Fruit fly (Drosophila melanogaster): Measurements from ENCODE around the gene CG7600.

CG7600 gene

dm6 chr3L:11239191-11239641 lies 28.6 kb downstream of the CG7600 start (continued):
- TF ChIP-seq CG42726 (GFP tag; IDR thresholded peaks at IDR 0.05; ENCODE audit: partially characterized antibody), result no peak
- TF ChIP-seq mirr (GFP tag; optimal IDR thresholded peaks at IDR 0.05), result peak; percentile 80
- no peak for TF ChIP-seq CG10147 (GFP tag; optimal IDR thresholded peaks at IDR 0.05)
- TF ChIP-seq sug (tag; optimal IDR thresholded peaks at IDR 0.05), result peak; percentile 70
- TF ChIP-seq CG4617 (GFP tag; optimal IDR thresholded peaks at IDR 0.05; ENCODE audit: borderline replicate concordance), result no peak
- TF ChIP-seq gce (GFP tag; IDR thresholded peaks at IDR 0.05), result 0 out of 3 replicates have a peak, but pooled peaks have one; percentile 38
- TF ChIP-seq pfk (GFP tag; optimal IDR thresholded peaks at IDR 0.05), result peak; percentile 91
- TF ChIP-seq chif (GFP tag; optimal IDR thresholded peaks at IDR 0.05), result no peak
- TF ChIP-seq lab (GFP tag; optimal IDR thresholded peaks at IDR 0.05), result peak; percentile 49
- no peak for TF ChIP-seq Hand (GFP tag; optimal IDR thresholded peaks at IDR 0.05)
- TF ChIP-seq CG34376 (GFP tag; optimal IDR thresholded peaks at IDR 0.05), result peak; percentile 16
- TF ChIP-seq GATAe (GFP tag; conservative IDR thresholded peaks at IDR 0.05), result 0 out of 2 replicates have a peak, but pooled peaks have one; percentile 26
- TF ChIP-seq sob (GFP tag; IDR thresholded peaks at IDR 0.05), result peak; percentile 28; the same call in 1 of the 2 replicates
- TF ChIP-seq exex (tag; optimal IDR thresholded peaks at IDR 0.05), result peak; percentile 99
- TF ChIP-seq sens (GFP tag), result peak; percentile 1
- no peak for TF ChIP-seq Rfx (GFP tag; IDR thresholded peaks at IDR 0.05)
- TF ChIP-seq Nf-YB (GFP tag; optimal IDR thresholded peaks at IDR 0.05), result no peak
- TF ChIP-seq grau (tag; optimal IDR thresholded peaks at IDR 0.05), result peak; percentile 1
- 0 out of 2 replicates have a peak, but pooled peaks have one; percentile 25 for TF ChIP-seq Atf6 (GFP tag; IDR thresholded peaks at IDR 0.05)
- TF ChIP-seq BtbVII (GFP tag; optimal IDR thresholded peaks at IDR 0.05), result peak; percentile 12
- TF ChIP-seq CG18599 (GFP tag; optimal IDR thresholded peaks at IDR 0.05), result peak; percentile 65
- peak; percentile 56 for TF ChIP-seq vvl (GFP tag; IDR thresholded peaks at IDR 0.05)
- no peak for TF ChIP-seq CG6683 (GFP tag; optimal IDR thresholded peaks at IDR 0.05)
- peak; percentile 16 for TF ChIP-seq sd (tag; optimal IDR thresholded peaks at IDR 0.05)
- peak; percentile 26 for TF ChIP-seq CG13894 (tag; optimal IDR thresholded peaks at IDR 0.05)
- peak; percentile 16 for TF ChIP-seq CG15601 (tag; optimal IDR thresholded peaks at IDR 0.05)
- no peak for TF ChIP-seq gfzf (GFP tag; optimal IDR thresholded peaks at IDR 0.05)
- TF ChIP-seq HLH54F (GFP tag; optimal IDR thresholded peaks at IDR 0.05), result no peak
- TF ChIP-seq CG3065 (GFP tag; optimal IDR thresholded peaks at IDR 0.05), result no peak
- TF ChIP-seq CG6254 (GFP tag; optimal IDR thresholded peaks at IDR 0.05), result no peak
- TF ChIP-seq CG4282 (GFP tag; optimal IDR thresholded peaks at IDR 0.05), result no peak
- no peak for TF ChIP-seq Lpt (GFP tag; optimal IDR thresholded peaks at IDR 0.05)
- TF ChIP-seq CG2199 (GFP tag; IDR thresholded peaks at IDR 0.05), result peak; percentile 73; the same call in 1 of the 3 replicates
- no peak for TF ChIP-seq CG12104 (GFP tag; optimal IDR thresholded peaks at IDR 0.05)
- peak; percentile 33; the same call in 1 of the 2 replicates for TF ChIP-seq Lim3 (GFP tag; IDR thresholded peaks at IDR 0.05)
- TF ChIP-seq CG10543 (GFP tag; optimal IDR thresholded peaks at IDR 0.05), result peak; percentile 51

- TF ChIP-seq CG18619 (GFP tag; optimal IDR thresholded peaks at IDR 0.05) (no peak), zfh1 (GFP tag; IDR thresholded peaks at IDR 0.05) (0 out of 3 replicates have a peak, but pooled peaks have one; percentile 27), fd3F (GFP tag; optimal IDR thresholded peaks at IDR 0.05) (no peak), Optix (GFP tag; IDR thresholded peaks at IDR 0.05) (no peak), lab (GFP tag; optimal IDR thresholded peaks at IDR 0.05) (peak; percentile 5), Awh (GFP tag; IDR thresholded peaks at IDR 0.05) (0 out of 2 replicates have a peak, but pooled peaks have one; percentile 33), CG17385 (GFP tag; optimal IDR thresholded peaks at IDR 0.05) (peak; percentile 31), CG15479 (GFP tag; optimal IDR thresholded peaks at IDR 0.05) (peak; percentile 31), zen (tag; optimal IDR thresholded peaks at IDR 0.05) (peak; percentile 5), grn (GFP tag; optimal IDR thresholded peaks at IDR 0.05) (peak; percentile 65), prd (optimal IDR thresholded peaks at IDR 0.05) (no peak), prd (GFP tag; IDR thresholded peaks at IDR 0.05) (peak; percentile 35; the same call in 1 of the 3 replicates), CG6854 (GFP tag; optimal IDR thresholded peaks at IDR 0.05) (no peak)
Measured at dm6 chr3L:11241949-11242348, 31.4 kb downstream of the CG7600 start.
